Fruit fly (Drosophila melanogaster) whole organism, embryonic: ENCODE measurements around the gene RpL4.

Source experiments
- Antp ChIP-seq: fragments of 200-800 bp; sonication (Bioruptor generic); optimal IDR thresholded peaks from 3 replicates; lab custom pipeline; 2016; ENCODE audit warnings: missing biosample characterization, missing genetic modification characterization
- Awh ChIP-seq: fragments of 200-800 bp; sonication (Bioruptor generic); IDR thresholded peaks from 2 replicates; pipeline ENCODE4, ENCODE4 v1.3.6; 2022; ENCODE audit warnings: missing biosample characterization, missing genetic modification characterization
- C15 ChIP-seq: fragments of 200-800 bp; sonication (Bioruptor generic); IDR thresholded peaks from 3 replicates; pipeline ENCODE4 v1.3.6; 2022; ENCODE audit warnings: missing biosample characterization, missing genetic modification characterization
- CG10321 ChIP-seq: fragments of 200-800 bp; sonication (Bioruptor generic); IDR thresholded peaks from 2 replicates; pipeline ENCODE4 v1.3.6; 2022; ENCODE audit warnings: missing biosample characterization, missing genetic modification characterization
- CG11093 ChIP-seq: fragments of 200-800 bp; sonication (Bioruptor generic); IDR thresholded peaks from 3 replicates; pipeline ENCODE4 v1.3.6; 2022; ENCODE audit warnings: missing biosample characterization, missing genetic modification characterization
- CG11247 ChIP-seq: fragments of 200-800 bp; sonication (Bioruptor generic); IDR thresholded peaks from 2 replicates; pipeline ENCODE4 v1.3.6; 2022; ENCODE audit warnings: missing biosample characterization, missing genetic modification characterization
- CG12769 ChIP-seq: fragments of 200-800 bp; sonication (Bioruptor generic); optimal IDR thresholded peaks from 2 replicates; lab custom pipeline; 2019; ENCODE audit warnings: missing biosample characterization, mild to moderate bottlenecking, missing genetic modification characterization, moderate library complexity
- CG14050 ChIP-seq: fragments of 200-800 bp; sonication (Bioruptor generic); IDR thresholded peaks from 3 replicates; pipeline ENCODE4 v1.3.6; 2022; ENCODE audit warnings: missing biosample characterization, missing genetic modification characterization
- CG1602 ChIP-seq: fragments of 200-800 bp; sonication (Bioruptor generic); optimal IDR thresholded peaks from 3 replicates; lab custom pipeline; 2016; ENCODE audit warnings: missing biosample characterization, missing genetic modification characterization
- CG31441 ChIP-seq: fragments of 200-800 bp; sonication (Bioruptor generic); IDR thresholded peaks from 2 replicates; pipeline ENCODE4 v1.3.6; 2022; ENCODE audit warnings: missing biosample characterization, missing genetic modification characterization
- CG4854 ChIP-seq: fragments of 200-800 bp; sonication (Bioruptor generic); optimal IDR thresholded peaks from 2 replicates; lab custom pipeline; 2016; ENCODE audit warnings: missing biosample characterization, missing genetic modification characterization, inconsistent platforms
- CG8290 ChIP-seq, 3 experiments: fragments of 200-800 bp; sonication (Bioruptor generic); optimal IDR thresholded peaks; 2 replicates each; lab custom pipeline; 2016 to 2019; ENCODE audit warnings: missing biosample characterization in 3 of 3, missing genetic modification characterization in 3 of 3, mild to moderate bottlenecking in 2 of 3, moderate library complexity in 1 of 3
- CG9797 ChIP-seq: fragments of 200-800 bp; sonication (Bioruptor generic); optimal IDR thresholded peaks from 3 replicates; lab custom pipeline; 2018; ENCODE audit warnings: missing biosample characterization, mild to moderate bottlenecking, missing genetic modification characterization
- CG9932 ChIP-seq: fragments of 200-800 bp; sonication (Bioruptor generic); IDR thresholded peaks from 2 replicates; pipeline ENCODE4 v1.3.6; 2022; ENCODE audit warnings: missing biosample characterization, missing genetic modification characterization
- CoRest ChIP-seq: fragments of 200-800 bp; sonication (Bioruptor generic); optimal IDR thresholded peaks from 3 replicates; lab custom pipeline; 2018; ENCODE audit warnings: missing biosample characterization, mild to moderate bottlenecking, missing genetic modification characterization, moderate library complexity
- Dfd ChIP-seq, 2 experiments: fragments of >200 bp; optimal IDR thresholded peaks; 2 replicates each; lab custom pipeline; 2017; ENCODE audit warnings: missing biosample characterization in 2 of 2, missing genetic modification characterization in 2 of 2
- Fer1 ChIP-seq: fragments of 200-800 bp; sonication (Bioruptor generic); optimal IDR thresholded peaks from 2 replicates; lab custom pipeline; 2017; ENCODE audit warnings: missing biosample characterization, mild to moderate bottlenecking, missing genetic modification characterization
- HLHmδ ChIP-seq: fragments of 200-800 bp; sonication (Bioruptor generic); optimal IDR thresholded peaks from 2 replicates; lab custom pipeline; 2018; ENCODE audit warnings: missing biosample characterization, mild to moderate bottlenecking, missing genetic modification characterization, moderate library complexity
- Lhr ChIP-seq: fragments of 200-800 bp; sonication (Bioruptor generic); optimal IDR thresholded peaks from 3 replicates; lab custom pipeline; 2017; ENCODE audit warnings: mild to moderate bottlenecking, missing biosample characterization, missing genetic modification reagents, missing genetic modification characterization
- MESR4 ChIP-seq: fragments of 200-800 bp; sonication (Bioruptor generic); optimal IDR thresholded peaks from 2 replicates; lab custom pipeline; 2018; ENCODE audit warnings: missing biosample characterization, mild to moderate bottlenecking, missing genetic modification characterization, moderate library complexity
- Nf-YA ChIP-seq: fragments of 200-800 bp; sonication (Bioruptor generic); IDR thresholded peaks from 2 replicates; pipeline ENCODE4 v1.3.6; 2022; ENCODE audit warnings: missing biosample characterization, missing genetic modification characterization
- Scr ChIP-seq: fragments of 200-800 bp; sonication (Bioruptor generic); IDR thresholded peaks from 2 replicates; pipeline ENCODE4 v1.3.6; 2022; ENCODE audit warnings: missing biosample characterization, missing genetic modification characterization; ENCODE audit not compliant: partially characterized antibody
- Spps ChIP-seq: fragments of 200-800 bp; sonication (Bioruptor generic); optimal IDR thresholded peaks from 2 replicates; lab custom pipeline; 2018; ENCODE audit warnings: missing biosample characterization, mild to moderate bottlenecking, missing genetic modification characterization
- TFAM ChIP-seq: fragments of 200-800 bp; sonication (Bioruptor generic); optimal IDR thresholded peaks from 2 replicates; lab custom pipeline; 2017; ENCODE audit warnings: missing biosample characterization, missing genetic modification characterization, inconsistent platforms
- Usf ChIP-seq: fragments of 200-800 bp; sonication (Bioruptor generic); optimal IDR thresholded peaks from 2 replicates; lab custom pipeline; 2017; ENCODE audit warnings: missing genotype, missing biosample characterization, missing genetic modification characterization
- bigmax ChIP-seq: fragments of 200-800 bp; sonication (Bioruptor generic); optimal IDR thresholded peaks from 2 replicates; lab custom pipeline; 2018; ENCODE audit warnings: missing biosample characterization, mild to moderate bottlenecking, missing genetic modification characterization
- dimm ChIP-seq: fragments of 200-800 bp; sonication (Bioruptor generic); IDR thresholded peaks from 2 replicates; pipeline ENCODE4 v1.3.6; 2022; ENCODE audit warnings: missing biosample characterization, missing genetic modification characterization
- en ChIP-seq: fragments of 200-800 bp; sonication (Bioruptor generic); optimal IDR thresholded peaks from 2 replicates; lab custom pipeline; 2016; ENCODE audit warnings: missing biosample characterization, missing genetic modification characterization
- ftz-f1 ChIP-seq: fragments of 200-800 bp; sonication (Bioruptor generic); optimal IDR thresholded peaks from 2 replicates; lab custom pipeline; 2016; ENCODE audit warnings: missing biosample characterization, missing genetic modification characterization
- gce ChIP-seq: fragments of 200-800 bp; sonication (Bioruptor generic); IDR thresholded peaks from 3 replicates; pipeline ENCODE4 v1.3.6; 2022; ENCODE audit warnings: missing biosample characterization, missing genetic modification characterization
- gcm ChIP-seq: fragments of 200-800 bp; sonication (Bioruptor generic); optimal IDR thresholded peaks from 2 replicates; lab custom pipeline; 2019; ENCODE audit warnings: missing biosample characterization, mild to moderate bottlenecking, missing genetic modification characterization, moderate library complexity
- grn ChIP-seq: fragments of 200-800 bp; sonication (Bioruptor generic); optimal IDR thresholded peaks from 3 replicates; lab custom pipeline; 2017; ENCODE audit warnings: missing biosample characterization, missing genetic modification characterization
- lab ChIP-seq: fragments of 200-800 bp; sonication (Bioruptor generic); optimal IDR thresholded peaks from 3 replicates; lab custom pipeline; 2017; ENCODE audit warnings: missing biosample characterization, missing genetic modification characterization, mild to moderate bottlenecking, moderate library complexity, missing genetic modification reagents
- maf-S ChIP-seq: fragments of 200-800 bp; sonication (Bioruptor generic); optimal IDR thresholded peaks from 2 replicates; lab custom pipeline; 2016; ENCODE audit warnings: missing biosample characterization, missing genetic modification characterization
- nmo ChIP-seq: fragments of 200-800 bp; sonication (Bioruptor generic); optimal IDR thresholded peaks from 2 replicates; lab custom pipeline; 2018; ENCODE audit warnings: missing biosample characterization, mild to moderate bottlenecking, missing genetic modification characterization, moderate library complexity
- onecut ChIP-seq: fragments of 200-800 bp; sonication (Bioruptor generic); IDR thresholded peaks from 2 replicates; pipeline ENCODE4 v1.3.6; 2022; ENCODE audit warnings: missing biosample characterization, missing genetic modification characterization
- sens ChIP-seq: fragments of 200-800 bp; sonication (Bioruptor generic); peaks from one replicate; lab custom pipeline; 2016; ENCODE audit warnings: missing biosample characterization, missing genetic modification characterization
- sens-2 ChIP-seq: fragments of 200-800 bp; sonication (Bioruptor generic); IDR thresholded peaks from 2 replicates; pipeline ENCODE4 v1.3.6; 2022; ENCODE audit warnings: missing biosample characterization, missing genetic modification characterization
- sisA ChIP-seq: fragments of 200-800 bp; sonication (Bioruptor generic); IDR thresholded peaks from 2 replicates; pipeline ENCODE4 v1.3.6; 2022; ENCODE audit warnings: missing biosample characterization, missing genetic modification characterization
- slou ChIP-seq: fragments of 200-800 bp; sonication (Bioruptor generic); optimal IDR thresholded peaks from 3 replicates; lab custom pipeline; 2016; ENCODE audit warnings: missing biosample characterization, missing genetic modification characterization
- stc ChIP-seq: fragments of 200-800 bp; sonication (Bioruptor generic); IDR thresholded peaks from 2 replicates; pipeline ENCODE4 v1.3.6; 2022; ENCODE audit warnings: missing biosample characterization, missing genetic modification characterization
- sug ChIP-seq: fragments of 200-800 bp; optimal IDR thresholded peaks from 2 replicates; lab custom pipeline; 2019; ENCODE audit warnings: missing biosample characterization, mild to moderate bottlenecking, missing genetic modification characterization, moderate library complexity
- unpg ChIP-seq: fragments of 200-800 bp; sonication (Bioruptor generic); optimal IDR thresholded peaks from 3 replicates; lab custom pipeline; 2018; ENCODE audit warnings: missing biosample characterization, mild to moderate bottlenecking, missing genetic modification characterization, moderate library complexity
- vnd ChIP-seq: fragments of 200-800 bp; sonication (Bioruptor generic); IDR thresholded peaks from 3 replicates; pipeline ENCODE4 v1.3.6; 2022; ENCODE audit warnings: missing biosample characterization, missing genetic modification characterization; ENCODE audit not compliant: partially characterized antibody

The RpL4 gene

DNA sequence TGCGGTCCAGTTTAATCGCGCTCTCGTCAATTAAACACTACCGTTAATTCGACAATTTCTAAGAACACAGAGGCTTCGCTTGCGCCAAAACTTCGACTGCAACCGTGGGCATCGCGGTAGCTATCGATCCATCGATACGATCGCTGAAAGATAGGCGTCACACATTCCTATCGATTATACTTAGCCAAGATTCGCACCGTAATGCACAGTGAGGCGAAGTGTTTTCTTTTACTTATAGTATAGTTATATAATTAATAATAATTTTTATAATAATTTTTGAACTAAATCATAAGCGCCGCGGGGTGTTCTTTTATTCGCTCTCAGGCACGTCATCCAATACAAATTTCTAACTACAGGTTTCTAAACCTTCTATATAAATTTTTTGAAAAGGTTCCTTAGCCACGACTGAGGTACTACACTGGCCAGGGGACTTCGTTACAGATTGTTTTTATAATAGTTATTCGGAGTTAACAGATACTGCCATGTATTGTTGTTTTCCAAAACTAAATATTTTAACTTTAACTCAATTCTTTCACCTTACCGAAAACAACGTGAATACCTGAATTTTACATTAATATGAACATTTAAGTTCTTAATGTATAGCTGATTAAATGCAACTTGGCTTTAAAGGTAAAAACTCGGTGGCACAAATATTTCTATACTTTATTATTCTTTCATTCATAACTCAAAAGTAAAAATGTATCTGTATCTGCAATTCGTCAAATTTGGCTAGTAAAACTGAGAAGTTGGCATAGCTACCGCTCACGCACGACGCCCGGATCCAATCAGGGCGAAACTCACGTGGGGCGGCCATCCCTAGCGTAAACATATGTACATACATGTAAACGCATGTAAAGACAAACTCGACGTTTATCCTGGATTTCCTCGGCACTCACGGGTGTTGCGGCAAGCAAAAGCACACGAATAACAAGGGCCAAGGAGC lies 15.4 kb downstream of the RpL4 start, which contains the start of the genes NSD and BOD1 (continued):
- TF ChIP-seq slou (GFP tag; lab: Kevin White, UChicago) (peak; percentile 42), Dfd (GFP tag; optimal IDR thresholded peaks at IDR 0.05; lab: Kevin White, UChicago) (no peak)
- TF ChIP-seq, all 482 proteins: peak for 250

DNA sequence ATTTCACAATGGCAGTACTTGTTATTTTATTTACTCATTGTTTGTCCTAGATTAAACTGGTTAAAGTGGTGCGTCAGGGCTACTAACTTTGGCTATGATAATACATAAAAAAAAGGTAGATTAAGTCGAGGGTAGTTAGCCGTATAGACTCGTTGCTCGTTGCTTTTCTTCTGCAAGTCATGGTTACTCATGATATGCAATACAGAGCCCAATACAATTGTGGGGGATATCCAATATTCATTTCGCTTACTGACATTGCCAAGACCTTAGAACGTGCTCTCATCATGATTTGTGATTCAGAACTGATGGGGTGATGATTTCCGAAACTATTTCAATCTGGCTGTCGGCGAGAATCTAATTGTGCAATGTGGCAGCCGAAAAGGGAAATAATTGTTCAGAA lies 22.8 kb downstream of the RpL4 start:
- TF ChIP-seq sens (GFP tag; lab: Kevin White, UChicago) (peak; percentile 23), MESR4 (GFP tag; lab: Kevin White, UChicago) (no peak)

DNA sequence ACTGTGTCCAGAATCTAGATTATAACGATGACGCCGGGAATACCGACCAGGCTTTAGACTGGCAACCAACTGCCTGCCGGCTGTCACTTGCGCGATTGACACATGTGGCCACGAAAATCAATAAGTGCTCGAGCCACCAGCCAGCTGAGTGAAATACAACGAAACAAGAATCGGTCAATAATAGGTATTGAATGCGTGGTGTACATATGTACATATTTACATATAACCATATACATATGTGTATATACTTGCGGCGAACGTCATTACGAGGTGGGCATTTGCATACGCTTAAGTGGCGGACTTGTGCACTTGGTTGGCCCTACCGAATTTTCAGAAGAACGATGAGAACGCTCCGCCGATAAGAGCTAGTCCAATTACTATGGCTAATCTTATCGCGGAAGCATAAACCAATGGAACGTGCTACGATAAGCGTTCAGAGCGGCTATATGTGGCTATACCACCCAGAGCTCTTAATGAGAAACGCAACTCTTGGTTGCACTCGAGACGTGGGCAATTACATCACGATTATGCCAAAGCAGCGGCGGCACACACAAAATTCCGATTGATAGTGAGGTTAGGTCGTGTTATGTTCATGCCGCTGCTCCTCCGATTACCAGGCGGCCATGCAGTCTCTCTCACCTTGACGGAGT lies 24.1 kb downstream of the RpL4 start:
- TF ChIP-seq CG1602 (GFP tag; lab: Kevin White, UChicago) (no peak), CG31441 (GFP tag; lab: Robert Waterston, UW) (0 out of 2 replicates have a peak, but pooled peaks have one; percentile 12), CG11093 (GFP tag; lab: Robert Waterston, UW) (peak; percentile 10; the same call in 1 of the 3 replicates), C15 (GFP tag; lab: Robert Waterston, UW) (no peak), Fer1 (GFP tag; lab: Kevin White, UChicago) (peak; percentile 31), maf-S (GFP tag; lab: Kevin White, UChicago) (no peak), CG11247 (GFP tag; lab: Robert Waterston, UW) (no peak), CoRest (tag; lab: Kevin White, UChicago) (peak; percentile 1), CG10321 (no peak), Lhr (no peak), nmo (GFP tag; lab: Kevin White, UChicago) (no peak), en (GFP tag; lab: Kevin White, UChicago) (no peak), onecut (GFP tag; lab: Robert Waterston, UW) (peak; percentile 62), sens (GFP tag; lab: Kevin White, UChicago) (peak; percentile 47), bigmax (GFP tag; lab: Kevin White, UChicago) (peak; percentile 91), CG12769 (tag; lab: Kevin White, UChicago) (no peak), gcm (GFP tag; lab: Kevin White, UChicago) (peak; percentile 11), stc (GFP tag; lab: Robert Waterston, UW) (no peak), vnd (GFP tag; lab: Robert Waterston, UW) (no peak), dimm (no peak), CG9797 (GFP tag; lab: Kevin White, UChicago) (no peak), Scr (GFP tag; lab: Robert Waterston, UW) (no peak), CG9932 (GFP tag; lab: Robert Waterston, UW) (no peak), unpg (GFP tag; lab: Kevin White, UChicago) (peak; percentile 8), CG8290 (GFP tag; optimal IDR thresholded peaks at IDR 0.05; lab: Kevin White, UChicago) (no peak), CG8290 (tag; optimal IDR thresholded peaks at IDR 0.05; lab: Kevin White, UChicago) (peak; percentile 35 to 44), ftz-f1 (no peak), Usf (no peak), lab (GFP tag; lab: Kevin White, UChicago) (peak; percentile 5), HLHmδ (peak; percentile 55), sug (tag; lab: Kevin White, UChicago) (peak; percentile 91), Awh (GFP tag; lab: Robert Waterston, UW) (0 out of 2 replicates have a peak, but pooled peaks have one; percentile 42), Antp (no peak), TFAM (GFP tag; lab: Kevin White, UChicago) (no peak), Spps (no peak), CG4854 (GFP tag; lab: Kevin White, UChicago) (no peak), sens-2 (GFP tag; lab: Robert Waterston, UW) (0 out of 2 replicates have a peak, but pooled peaks have one; percentile 7), grn (no peak), CG14050 (GFP tag; lab: Robert Waterston, UW) (no peak), gce (GFP tag; lab: Robert Waterston, UW) (no peak), Nf-YA (no peak), sisA (no peak)
